Fruit fly (Drosophila melanogaster): Measurements from ENCODE around the gene CG12605.

CG12605 gene

dm6 chr3L:3983466-3983946, 18.9 kb upstream of the CG12605 start, which contains the start of gene scrt (continued):
- TF ChIP-seq CHES-1-like (GFP tag; optimal IDR thresholded peaks at IDR 0.05) (peak; percentile 28), CG4730 (GFP tag; IDR thresholded peaks at IDR 0.05) (no peak), B-H1 (GFP tag; IDR thresholded peaks at IDR 0.05) (no peak), CG12769 (tag; optimal IDR thresholded peaks at IDR 0.05) (no peak), Ravus (GFP tag; IDR thresholded peaks at IDR 0.05) (no peak), CG10565 (GFP tag; optimal IDR thresholded peaks at IDR 0.05) (no peak), CG13775 (GFP tag; optimal IDR thresholded peaks at IDR 0.05) (peak; percentile 86), luna (GFP tag; optimal IDR thresholded peaks at IDR 0.05) (no peak), CG7786 (GFP tag; optimal IDR thresholded peaks at IDR 0.05) (no peak), Jarid2 (GFP tag; optimal IDR thresholded peaks at IDR 0.05) (peak; percentile 44), CG11093 (GFP tag; IDR thresholded peaks at IDR 0.05) (no peak), Deaf1 (tag; optimal IDR thresholded peaks at IDR 0.05) (peak; percentile 97), CG16863 (GFP tag; optimal IDR thresholded peaks at IDR 0.05) (no peak), CG14014 (GFP tag; IDR thresholded peaks at IDR 0.05) (no peak), abd-A (tag; optimal IDR thresholded peaks at IDR 0.05) (no peak), CG4617 (GFP tag; optimal IDR thresholded peaks at IDR 0.05; ENCODE audit: borderline replicate concordance) (no peak), Dek (tag; optimal IDR thresholded peaks at IDR 0.05) (no peak), Gsc (GFP tag; IDR thresholded peaks at IDR 0.05) (no peak), CG13123 (GFP tag; optimal IDR thresholded peaks at IDR 0.05) (no peak), Doc3 (GFP tag; IDR thresholded peaks at IDR 0.05; ENCODE audit: partially characterized antibody) (no peak), CG8944 (GFP tag; optimal IDR thresholded peaks at IDR 0.05) (no peak), Ada2b (GFP tag; IDR thresholded peaks at IDR 0.05) (peak; percentile 51), CG17912 (GFP tag; optimal IDR thresholded peaks at IDR 0.05) (no peak), Oaz (GFP tag; IDR thresholded peaks at IDR 0.05) (0 out of 2 replicates have a peak, but pooled peaks have one; percentile 21), mld (GFP tag; IDR thresholded peaks at IDR 0.05; ENCODE audit: partially characterized antibody) (no peak), Sox100B (GFP tag; optimal IDR thresholded peaks at IDR 0.05) (no peak), inv (GFP tag; IDR thresholded peaks at IDR 0.05; ENCODE audit: partially characterized antibody) (peak; percentile 42), ftz-f1 (GFP tag; optimal IDR thresholded peaks at IDR 0.05) (no peak), fd3F (GFP tag; optimal IDR thresholded peaks at IDR 0.05) (no peak), Meics (GFP tag; optimal IDR thresholded peaks at IDR 0.05) (peak; percentile 35), CTCF (GFP tag; optimal IDR thresholded peaks at IDR 0.05) (no peak), Awh (GFP tag; IDR thresholded peaks at IDR 0.05) (0 out of 2 replicates have a peak, but pooled peaks have one; percentile 24), Stat92E (GFP tag; optimal IDR thresholded peaks at IDR 0.05) (no peak), emc (GFP tag; optimal IDR thresholded peaks at IDR 0.05) (no peak), CG17802 (tag; optimal IDR thresholded peaks at IDR 0.05) (peak; percentile 7), sqz (GFP tag; optimal IDR thresholded peaks at IDR 0.05) (no peak), h (optimal IDR thresholded peaks at IDR 0.05) (no peak), CG1832 (GFP tag; optimal IDR thresholded peaks at IDR 0.05) (no peak), MESR4 (GFP tag; optimal IDR thresholded peaks at IDR 0.05) (no peak), CG7963 (GFP tag; IDR thresholded peaks at IDR 0.05; ENCODE audit: partially characterized antibody) (no peak; the same call in 2 of the 3 replicates), CG18011 (GFP tag; optimal IDR thresholded peaks at IDR 0.05) (no peak), HHEX (GFP tag; optimal IDR thresholded peaks at IDR 0.05) (no peak), danr (GFP tag; IDR thresholded peaks at IDR 0.05) (no peak), corto (GFP tag; optimal IDR thresholded peaks at IDR 0.05) (no peak), CG13296 (GFP tag; optimal IDR thresholded peaks at IDR 0.05) (peak; percentile 9), Dbx (GFP tag; IDR thresholded peaks at IDR 0.05) (no peak; the same call in 2 of the 3 replicates), CG30403 (GFP tag; optimal IDR thresholded peaks at IDR 0.05) (no peak), CG9437 (GFP tag; optimal IDR thresholded peaks at IDR 0.05) (no peak), jigr1 (GFP tag; IDR thresholded peaks at IDR 0.05) (no peak), grau (tag; optimal IDR thresholded peaks at IDR 0.05) (peak; percentile 53), sisA (GFP tag; IDR thresholded peaks at IDR 0.05) (peak; percentile 59; the same call in 1 of the 2 replicates)
